Fruit fly (Drosophila melanogaster) whole organism, embryonic: ENCODE measurements around the gene ash1.

Experiments
- BtbVII ChIP-seq: fragments of 200-800 bp; sonication (Bioruptor generic); optimal IDR thresholded peaks from 3 replicates; lab custom pipeline; 2017; ENCODE audit warnings: missing biosample characterization, mild to moderate bottlenecking, missing genetic modification characterization
- Bteb2 ChIP-seq: fragments of 200-800 bp; sonication (Bioruptor generic); optimal IDR thresholded peaks from 2 replicates; lab custom pipeline; 2016; ENCODE audit warnings: missing biosample characterization, missing genetic modification characterization
- CG10274 ChIP-seq: fragments of 200-800 bp; sonication (Bioruptor generic); optimal IDR thresholded peaks from 3 replicates; lab custom pipeline; 2017; ENCODE audit warnings: missing biosample characterization, mild to moderate bottlenecking, missing genetic modification characterization
- CG10462 ChIP-seq: fragments of 200-800 bp; sonication (Bioruptor generic); optimal IDR thresholded peaks from 2 replicates; lab custom pipeline; 2016; ENCODE audit warnings: missing biosample characterization, missing genetic modification characterization
- CG12942 ChIP-seq: fragments of 200-800 bp; sonication (Bioruptor generic); optimal IDR thresholded peaks from 3 replicates; lab custom pipeline; 2016; ENCODE audit warnings: missing biosample characterization, missing genetic modification characterization
- CG15073 ChIP-seq: fragments of 200-800 bp; sonication (Bioruptor generic); optimal IDR thresholded peaks from 2 replicates; lab custom pipeline; 2016; ENCODE audit warnings: missing biosample characterization, missing genetic modification characterization
- CG15514 ChIP-seq: fragments of 200-800 bp; sonication (Bioruptor generic); optimal IDR thresholded peaks from 3 replicates; lab custom pipeline; 2017; ENCODE audit warnings: missing biosample characterization, missing genetic modification characterization, mild to moderate bottlenecking, moderate library complexity, missing genetic modification reagents
- CG1603 ChIP-seq: fragments of 200-800 bp; sonication (Bioruptor generic); optimal IDR thresholded peaks from 2 replicates; lab custom pipeline; 2019; ENCODE audit warnings: missing biosample characterization, mild to moderate bottlenecking, missing genetic modification characterization, moderate library complexity
- CG17359 ChIP-seq: fragments of 200-800 bp; sonication (Bioruptor generic); optimal IDR thresholded peaks from 3 replicates; lab custom pipeline; 2018; ENCODE audit warnings: missing biosample characterization, mild to moderate bottlenecking, missing genetic modification characterization, moderate library complexity
- CG17361 ChIP-seq: fragments of 200-800 bp; sonication (Bioruptor generic); IDR thresholded peaks from 3 replicates; pipeline ENCODE4 v1.3.6; 2022; ENCODE audit warnings: missing biosample characterization, missing genetic modification characterization
- CG17612 ChIP-seq: fragments of 200-800 bp; sonication (Bioruptor generic); IDR thresholded peaks from 2 replicates; pipeline ENCODE4 v1.3.6; 2022; ENCODE audit warnings: missing biosample characterization, missing genetic modification characterization
- CG18262 ChIP-seq: fragments of 200-800 bp; optimal IDR thresholded peaks from 3 replicates; lab custom pipeline; 2019; ENCODE audit warnings: missing biosample characterization, mild to moderate bottlenecking, missing genetic modification characterization, moderate library complexity
- CG33557 ChIP-seq: fragments of 200-800 bp; sonication (Bioruptor generic); optimal IDR thresholded peaks from 2 replicates; lab custom pipeline; 2019; ENCODE audit warnings: missing biosample characterization, mild to moderate bottlenecking, missing genetic modification characterization, moderate library complexity
- CG34376 ChIP-seq: fragments of 200-800 bp; sonication (Bioruptor generic); optimal IDR thresholded peaks from 2 replicates; lab custom pipeline; 2018; ENCODE audit warnings: missing biosample characterization, mild to moderate bottlenecking, missing genetic modification characterization
- CG6813 ChIP-seq: fragments of 200-800 bp; sonication (Bioruptor generic); optimal IDR thresholded peaks from 2 replicates; lab custom pipeline; 2017; ENCODE audit warnings: missing biosample characterization, missing genetic modification characterization, mild to moderate bottlenecking, moderate library complexity, missing genetic modification reagents
- CG8089 ChIP-seq: fragments of 200-800 bp; sonication (Bioruptor generic); optimal IDR thresholded peaks from 3 replicates; lab custom pipeline; 2016; ENCODE audit warnings: missing biosample characterization, missing genetic modification characterization
- CG8359 ChIP-seq: fragments of 200-800 bp; sonication (Bioruptor generic); optimal IDR thresholded peaks from 2 replicates; lab custom pipeline; 2017; ENCODE audit warnings: missing biosample characterization, mild to moderate bottlenecking, missing genetic modification characterization, borderline replicate concordance
- CG8944 ChIP-seq: fragments of 200-800 bp; sonication (Bioruptor generic); optimal IDR thresholded peaks from 3 replicates; lab custom pipeline; 2016; ENCODE audit warnings: missing biosample characterization, missing genetic modification characterization
- CHES-1-like ChIP-seq: fragments of 200-800 bp; sonication (Bioruptor generic); optimal IDR thresholded peaks from 2 replicates; lab custom pipeline; 2016; ENCODE audit warnings: missing biosample characterization, missing genetic modification characterization
- CTCF ChIP-seq: fragments of 200-800 bp; sonication (Bioruptor generic); optimal IDR thresholded peaks from 2 replicates; lab custom pipeline; 2017; ENCODE audit warnings: missing biosample characterization, mild to moderate bottlenecking, missing genetic modification characterization, moderate library complexity
- ERR ChIP-seq: fragments of 200-800 bp; sonication (Bioruptor generic); optimal IDR thresholded peaks from 2 replicates; lab custom pipeline; 2016; ENCODE audit warnings: missing biosample characterization, missing genetic modification characterization
- Fer2 ChIP-seq: fragments of 200-800 bp; sonication (Bioruptor generic); optimal IDR thresholded peaks from 2 replicates; lab custom pipeline; 2018; ENCODE audit warnings: missing biosample characterization, mild to moderate bottlenecking, missing genetic modification characterization, moderate library complexity
- H15 ChIP-seq: fragments of 200-800 bp; sonication (Bioruptor generic); IDR thresholded peaks from 3 replicates; pipeline ENCODE4 v1.3.6; 2022; ENCODE audit warnings: missing biosample characterization, missing genetic modification characterization
- HLH4C ChIP-seq: fragments of 200-800 bp; sonication (Bioruptor generic); IDR thresholded peaks from 3 replicates; pipeline ENCODE4 v1.3.6; 2022; ENCODE audit warnings: missing biosample characterization, missing genetic modification characterization; ENCODE audit not compliant: partially characterized antibody
- Kr ChIP-seq: fragments of 200-800 bp; sonication (Bioruptor generic); optimal IDR thresholded peaks from 2 replicates; lab custom pipeline; 2017; ENCODE audit warnings: missing biosample characterization, mild to moderate bottlenecking, missing genetic modification characterization
- MTF-1 ChIP-seq: fragments of 200-800 bp; sonication (Bioruptor generic); optimal IDR thresholded peaks from 2 replicates; lab custom pipeline; 2018; ENCODE audit warnings: missing biosample characterization, mild to moderate bottlenecking, missing genetic modification characterization, borderline replicate concordance
- Meics ChIP-seq: fragments of 200-800 bp; sonication (Bioruptor generic); optimal IDR thresholded peaks from 2 replicates; lab custom pipeline; 2017; ENCODE audit warnings: missing biosample characterization, mild to moderate bottlenecking, missing genetic modification characterization
- Neu2 ChIP-seq: fragments of 200-800 bp; sonication (Bioruptor generic); optimal IDR thresholded peaks from 3 replicates; lab custom pipeline; 2016; ENCODE audit warnings: missing biosample characterization, missing genetic modification characterization, borderline replicate concordance
- Nf-YA ChIP-seq: fragments of 200-800 bp; sonication (Bioruptor generic); IDR thresholded peaks from 2 replicates; pipeline ENCODE4 v1.3.6; 2022; ENCODE audit warnings: missing biosample characterization, missing genetic modification characterization
- Rx ChIP-seq: fragments of 200-800 bp; sonication (Bioruptor generic); IDR thresholded peaks from 2 replicates; pipeline ENCODE4 v1.3.6; 2022; ENCODE audit warnings: missing biosample characterization, missing genetic modification characterization
- Trl ChIP-seq, 3 experiments: fragments of >200 bp in 2 of 3; fragments of 200-800 bp in 1 of 3; sonication (Bioruptor generic) in 1 of 3; optimal IDR thresholded peaks; 2 replicates in 1 of 3; 3 replicates in 2 of 3; lab custom pipeline; 2016 to 2017; ENCODE audit warnings: missing biosample characterization in 1 of 3, missing genetic modification characterization in 1 of 3
- ab ChIP-seq: fragments of 200-800 bp; sonication (Bioruptor generic); optimal IDR thresholded peaks from 2 replicates; lab custom pipeline; 2016; ENCODE audit warnings: missing biosample characterization, missing genetic modification characterization
- ato ChIP-seq: fragments of 200-800 bp; sonication (Bioruptor generic); IDR thresholded peaks from 2 replicates; pipeline ENCODE4 v1.3.6; 2022; ENCODE audit warnings: missing biosample characterization, missing genetic modification characterization; ENCODE audit not compliant: partially characterized antibody
- cato ChIP-seq: fragments of 200-800 bp; sonication (Bioruptor generic); optimal IDR thresholded peaks from 2 replicates; lab custom pipeline; 2016; ENCODE audit warnings: missing biosample characterization, missing genetic modification characterization, borderline replicate concordance
- corto ChIP-seq: fragments of 200-800 bp; sonication (Bioruptor generic); optimal IDR thresholded peaks from 2 replicates; lab custom pipeline; 2016; ENCODE audit warnings: missing biosample characterization, mild to moderate bottlenecking, missing genetic modification characterization, moderate library complexity
- crc ChIP-seq: fragments of 200-800 bp; sonication (Bioruptor generic); optimal IDR thresholded peaks from 2 replicates; lab custom pipeline; 2016; ENCODE audit warnings: missing biosample characterization, missing genetic modification characterization
- disco-r ChIP-seq: fragments of 200-800 bp; sonication (Bioruptor generic); optimal IDR thresholded peaks from 2 replicates; lab custom pipeline; 2016; ENCODE audit warnings: missing biosample characterization, missing genetic modification characterization
- dysf ChIP-seq: fragments of 200-800 bp; sonication (Bioruptor generic); IDR thresholded peaks from 3 replicates; pipeline ENCODE4 v1.3.6; 2022; ENCODE audit warnings: missing biosample characterization, missing genetic modification characterization
- eve ChIP-seq, 2 experiments: fragments of >200 bp; optimal IDR thresholded peaks; 2 replicates each; lab custom pipeline; 2017; ENCODE audit warnings: missing biosample characterization in 2 of 2, missing genetic modification characterization in 2 of 2
- ftz-f1 ChIP-seq: fragments of 200-800 bp; sonication (Bioruptor generic); optimal IDR thresholded peaks from 2 replicates; lab custom pipeline; 2016; ENCODE audit warnings: missing biosample characterization, missing genetic modification characterization
- hth ChIP-seq: fragments of >200 bp; optimal IDR thresholded peaks from 2 replicates; lab custom pipeline; 2017; ENCODE audit warnings: inconsistent platforms
- lmd ChIP-seq: fragments of 200-800 bp; sonication (Bioruptor generic); IDR thresholded peaks from 2 replicates; pipeline ENCODE4 v1.3.6; 2022; ENCODE audit warnings: missing biosample characterization, missing genetic modification characterization
- mam ChIP-seq: fragments of 200-800 bp; sonication (Bioruptor generic); optimal IDR thresholded peaks from 3 replicates; lab custom pipeline; 2016; ENCODE audit warnings: missing biosample characterization, missing genetic modification characterization
- nerfin-1 ChIP-seq: fragments of 200-800 bp; sonication (Bioruptor generic); optimal IDR thresholded peaks from 3 replicates; lab custom pipeline; 2019; ENCODE audit warnings: missing biosample characterization, mild to moderate bottlenecking, missing genetic modification characterization, moderate library complexity
- pita ChIP-seq: fragments of 200-800 bp; sonication (Bioruptor generic); optimal IDR thresholded peaks from 2 replicates; lab custom pipeline; 2017; ENCODE audit warnings: missing biosample characterization, mild to moderate bottlenecking, missing genetic modification characterization
- pum ChIP-seq: fragments of 200-800 bp; sonication (Bioruptor generic); optimal IDR thresholded peaks from 2 replicates; lab custom pipeline; 2016; ENCODE audit warnings: missing biosample characterization, missing genetic modification characterization
- sob ChIP-seq: fragments of 200-800 bp; sonication (Bioruptor generic); IDR thresholded peaks from 2 replicates; pipeline ENCODE4 v1.3.6; 2022; ENCODE audit warnings: missing biosample characterization, missing genetic modification characterization
- stc ChIP-seq: fragments of 200-800 bp; sonication (Bioruptor generic); IDR thresholded peaks from 2 replicates; pipeline ENCODE4 v1.3.6; 2022; ENCODE audit warnings: missing biosample characterization, missing genetic modification characterization
- tio ChIP-seq: fragments of 200-800 bp; sonication (Bioruptor generic); optimal IDR thresholded peaks from 2 replicates; lab custom pipeline; 2017; ENCODE audit warnings: missing biosample characterization, missing genetic modification characterization, inconsistent platforms
- tll ChIP-seq, 2 experiments: fragments of 200-800 bp in 1 of 2; fragments of >200 bp in 1 of 2; sonication (Bioruptor generic) in 1 of 2; optimal IDR thresholded peaks; 2 replicates each; lab custom pipeline; 2017 to 2019; ENCODE audit warnings: missing biosample characterization in 2 of 2, missing genetic modification characterization in 2 of 2, mild to moderate bottlenecking in 1 of 2, moderate library complexity in 1 of 2
- tx ChIP-seq: fragments of 200-800 bp; sonication (Bioruptor generic); optimal IDR thresholded peaks from 2 replicates; lab custom pipeline; 2016; ENCODE audit warnings: missing biosample characterization, missing genetic modification characterization
- zfh2 ChIP-seq: fragments of 200-800 bp; sonication (Bioruptor generic); optimal IDR thresholded peaks from 2 replicates; lab custom pipeline; 2016; ENCODE audit warnings: missing biosample characterization, missing genetic modification characterization

The ash1 gene

DNA sequence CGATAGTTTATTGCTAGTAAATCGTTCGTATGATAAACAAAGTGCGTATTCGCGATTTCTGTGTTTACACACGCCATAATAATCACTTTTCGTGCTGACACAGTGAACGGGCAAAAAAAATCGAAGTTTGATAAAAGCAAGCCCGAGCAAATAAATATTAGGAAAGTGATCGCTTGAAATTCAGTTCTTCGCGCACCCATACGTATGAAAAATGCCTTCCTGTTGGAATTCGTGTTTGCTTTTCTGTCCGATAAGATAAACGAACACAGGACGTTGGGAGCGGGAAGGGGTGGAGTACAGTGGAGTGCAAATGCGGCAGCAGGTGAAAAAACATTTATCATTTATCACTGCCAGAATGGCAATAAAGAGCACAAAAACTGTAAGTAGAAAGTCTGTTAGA, 32.1 kb upstream of the ash1 start (continued):
- TF ChIP-seq mam (no peak), CTCF (GFP tag; lab: Kevin White, UChicago) (no peak), zfh2 (GFP tag; lab: Kevin White, UChicago) (no peak), CG10462 (GFP tag; lab: Kevin White, UChicago) (no peak), Rx (GFP tag; lab: Robert Waterston, UW) (no peak), Fer2 (tag; lab: Kevin White, UChicago) (no peak), disco-r (GFP tag; lab: Kevin White, UChicago) (no peak), CG8944 (GFP tag; lab: Kevin White, UChicago) (no peak), ab (GFP tag; lab: Kevin White, UChicago) (no peak), tll (GFP tag; optimal IDR thresholded peaks at IDR 0.05; lab: Kevin White, UChicago) (no peak), H15 (GFP tag; lab: Robert Waterston, UW) (no peak), pum (no peak), cato (GFP tag; lab: Kevin White, UChicago) (no peak), eve (GFP tag; optimal IDR thresholded peaks at IDR 0.05; lab: Kevin White, UChicago) (no peak), CG6813 (no peak), CG34376 (GFP tag; lab: Kevin White, UChicago) (peak; percentile 64), sob (peak; percentile 11; the same call in 1 of the 2 replicates), CG10274 (GFP tag; lab: Kevin White, UChicago) (no peak), Neu2 (GFP tag; lab: Kevin White, UChicago) (no peak), dysf (no peak), MTF-1 (no peak), tx (no peak), BtbVII (GFP tag; lab: Kevin White, UChicago) (no peak), Bteb2 (no peak), pita (no peak), CHES-1-like (peak; percentile 18), lmd (GFP tag; lab: Robert Waterston, UW) (no peak), tio (GFP tag; lab: Kevin White, UChicago) (no peak), ato (GFP tag; lab: Robert Waterston, UW) (no peak), crc (GFP tag; lab: Kevin White, UChicago) (no peak), HLH4C (GFP tag; lab: Robert Waterston, UW) (no peak), corto (GFP tag; lab: Kevin White, UChicago) (no peak), ERR (GFP tag; lab: Kevin White, UChicago) (no peak), CG17359 (tag; lab: Kevin White, UChicago) (no peak), CG8089 (GFP tag; lab: Kevin White, UChicago) (no peak), CG18262 (no peak), nerfin-1 (tag; lab: Kevin White, UChicago) (no peak), Meics (GFP tag; lab: Kevin White, UChicago) (no peak), CG17612 (no peak), Kr (no peak), Trl (optimal IDR thresholded peaks at IDR 0.05; lab: Kevin White, UChicago) (no peak), Trl (GFP tag; optimal IDR thresholded peaks at IDR 0.05; lab: Kevin White, UChicago) (no peak), CG1603 (tag; lab: Kevin White, UChicago) (no peak), ftz-f1 (GFP tag; lab: Kevin White, UChicago) (no peak), stc (GFP tag; lab: Robert Waterston, UW) (no peak), CG15514 (GFP tag; lab: Kevin White, UChicago) (no peak), CG33557 (no peak), CG15073 (GFP tag; lab: Kevin White, UChicago) (no peak), Nf-YA (GFP tag; lab: Robert Waterston, UW) (no peak), CG8359 (GFP tag; lab: Kevin White, UChicago) (no peak), CG17361 (GFP tag; lab: Robert Waterston, UW) (no peak), hth (lab: Kevin White, UChicago) (no peak), CG12942 (GFP tag; lab: Kevin White, UChicago) (no peak)
